Fruit fly (Drosophila melanogaster): ENCODE data around the gene CG6171.

CG6171 gene

dm6 chr3R:15361490-15361889 is 2.2 kb downstream of the CG6171 start, which contains the start of the genes Cog2 and Trax (continued):
- TF ChIP-seq GATAe (GFP tag; conservative IDR thresholded peaks at IDR 0.05) (no peak), CG17385 (GFP tag; optimal IDR thresholded peaks at IDR 0.05) (no peak), BtbVII (GFP tag; optimal IDR thresholded peaks at IDR 0.05) (no peak), tgo (GFP tag; IDR thresholded peaks at IDR 0.05) (no peak), CG12744 (GFP tag; optimal IDR thresholded peaks at IDR 0.05) (no peak), CG8359 (GFP tag; optimal IDR thresholded peaks at IDR 0.05; ENCODE audit: borderline replicate concordance) (no peak), nmo (GFP tag; optimal IDR thresholded peaks at IDR 0.05) (no peak), CG5180 (GFP tag; optimal IDR thresholded peaks at IDR 0.05) (no peak), seq (GFP tag; IDR thresholded peaks at IDR 0.05) (no peak), dm (GFP tag; optimal IDR thresholded peaks at IDR 0.05) (no peak), CG12299 (tag; optimal IDR thresholded peaks at IDR 0.05) (no peak), chinmo (GFP tag; IDR thresholded peaks at IDR 0.05; ENCODE audit: partially characterized antibody) (peak; percentile 81; the same call in 3 of the 4 replicates), ttk (GFP tag; IDR thresholded peaks at IDR 0.05) (no peak), ftz-f1 (GFP tag; optimal IDR thresholded peaks at IDR 0.05) (peak; percentile 37), bowl (GFP tag; IDR thresholded peaks at IDR 0.05) (no peak), CG6654 (GFP tag; optimal IDR thresholded peaks at IDR 0.05) (no peak), CG17612 (GFP tag; IDR thresholded peaks at IDR 0.05) (no peak), crol (GFP tag; IDR thresholded peaks at IDR 0.05) (no peak), CG17912 (GFP tag; optimal IDR thresholded peaks at IDR 0.05) (no peak), Deaf1 (tag; optimal IDR thresholded peaks at IDR 0.05) (no peak), CG32772 (GFP tag; IDR thresholded peaks at IDR 0.05) (no peak), NFAT (GFP tag; IDR thresholded peaks at IDR 0.05) (no peak), peb (GFP tag; IDR thresholded peaks at IDR 0.05) (no peak), ci (GFP tag; IDR thresholded peaks at IDR 0.05) (no peak), tll (GFP tag; optimal IDR thresholded peaks at IDR 0.05) (no peak), CG11085 (GFP tag; IDR thresholded peaks at IDR 0.05) (no peak), wor (GFP tag; IDR thresholded peaks at IDR 0.05) (no peak), CG32767 (GFP tag; IDR thresholded peaks at IDR 0.05) (no peak), Spps (tag; optimal IDR thresholded peaks at IDR 0.05) (no peak), CG2712 (tag; optimal IDR thresholded peaks at IDR 0.05) (no peak), tx (GFP tag; optimal IDR thresholded peaks at IDR 0.05) (no peak), CG2889 (GFP tag; IDR thresholded peaks at IDR 0.05) (no peak), CG11560 (tag; IDR thresholded peaks at IDR 0.05) (no peak), CG3163 (GFP tag; optimal IDR thresholded peaks at IDR 0.05) (no peak), vnd (GFP tag; IDR thresholded peaks at IDR 0.05; ENCODE audit: partially characterized antibody) (peak; percentile 82), CG10431 (GFP tag; optimal IDR thresholded peaks at IDR 0.05) (no peak), CG30020 (tag; optimal IDR thresholded peaks at IDR 0.05) (no peak), CG10959 (GFP tag; IDR thresholded peaks at IDR 0.05) (no peak), CG14667 (GFP tag; IDR thresholded peaks at IDR 0.05) (no peak), Mad (GFP tag; optimal IDR thresholded peaks at IDR 0.05) (no peak), Hr39 (optimal IDR thresholded peaks at IDR 0.05) (no peak), yki (optimal IDR thresholded peaks at IDR 0.05) (no peak), CG42726 (GFP tag; IDR thresholded peaks at IDR 0.05; ENCODE audit: partially characterized antibody) (peak; percentile 91), CG18262 (tag; optimal IDR thresholded peaks at IDR 0.05) (no peak), sens-2 (GFP tag; IDR thresholded peaks at IDR 0.05) (no peak), CG3838 (GFP tag; optimal IDR thresholded peaks at IDR 0.05) (no peak), CG14050 (GFP tag; IDR thresholded peaks at IDR 0.05) (no peak), CG2116 (GFP tag; optimal IDR thresholded peaks at IDR 0.05) (peak; percentile 46), CG43689 (GFP tag; IDR thresholded peaks at IDR 0.05) (no peak), CG10321 (GFP tag; IDR thresholded peaks at IDR 0.05) (no peak), ham (GFP tag; IDR thresholded peaks at IDR 0.05) (no peak), CG18011 (GFP tag; optimal IDR thresholded peaks at IDR 0.05) (no peak), Dref (GFP tag; IDR thresholded peaks at IDR 0.05) (peak; percentile 76), CG4424 (GFP tag; optimal IDR thresholded peaks at IDR 0.05) (no peak)

Data from whole organism, embryonic.